Worm (Caenorhabditis elegans) whole organism, L2 larva: ENCODE data around the gene T10B9.14.

Experiments
- F13H6.1 ChIP-seq: sonication (generic microtip); optimal IDR thresholded peaks from 2 replicates; lab custom pipeline; 2016; ENCODE audit warnings: missing genetic modification characterization, missing compliant biosample characterization
- ama-1 ChIP-seq: fragments of 150-350 bp; optimal IDR thresholded peaks from 2 replicates; lab custom pipeline; 2018; ENCODE audit warnings: inconsistent platforms
- crh-2 ChIP-seq: sonication (generic microtip); optimal IDR thresholded peaks from 2 replicates; lab custom pipeline; 2017; ENCODE audit warnings: missing biosample characterization, missing genetic modification characterization
- egl-27 ChIP-seq: sonication (generic microtip); optimal IDR thresholded peaks from 3 replicates; lab custom pipeline; 2017; ENCODE audit warnings: missing biosample characterization, missing genetic modification reagents, missing genetic modification characterization
- elt-3 ChIP-seq: sonication (generic microtip); optimal IDR thresholded peaks from 2 replicates; lab custom pipeline; 2017; ENCODE audit warnings: missing biosample characterization, missing genetic modification characterization
- fos-1 ChIP-seq: fragments of 150-350 bp; optimal IDR thresholded peaks from 2 replicates; lab custom pipeline; 2014; ENCODE audit warnings: missing biosample characterization, missing genetic modification characterization
- mab-5 ChIP-seq: fragments of 150-350 bp; optimal IDR thresholded peaks from 2 replicates; lab custom pipeline; 2014; ENCODE audit warnings: missing biosample characterization, missing genetic modification characterization
- mdl-1 ChIP-seq, 2 experiments: fragments of 150-350 bp in 1 of 2; sonication (generic microtip) in 1 of 2; optimal IDR thresholded peaks; 2 replicates each; lab custom pipeline; 2017; ENCODE audit warnings: missing biosample characterization in 2 of 2, missing genetic modification characterization in 2 of 2
- nhr-12 ChIP-seq: fragments of 150-350 bp; optimal IDR thresholded peaks from 2 replicates; lab custom pipeline; 2014; ENCODE audit warnings: missing biosample characterization, missing genetic modification characterization

- no peak for TF ChIP-seq crh-2 (tag; lab: Kevin White, UChicago)
- TF ChIP-seq egl-27 (tag; lab: Kevin White, UChicago): no peak
- no peak for TF ChIP-seq ama-1 (lab: Kevin White, UChicago)
- TF ChIP-seq nhr-12 (tag; lab: Kevin White, UChicago): no peak
- no peak for TF ChIP-seq elt-3 (tag; lab: Kevin White, UChicago)
- no peak for TF ChIP-seq mab-5 (tag; lab: Kevin White, UChicago)
- TF ChIP-seq mdl-1 (tag; optimal IDR thresholded peaks at IDR 0.05; lab: Kevin White, UChicago): no peak
- no peak for TF ChIP-seq F13H6.1 (tag; lab: Kevin White, UChicago)
- TF ChIP-seq fos-1 (tag; lab: Kevin White, UChicago): no peak
These were observed 3.7 kb downstream of the T10B9.14 start for ce11 chrII:9778495-9778894.
